Worm (Caenorhabditis elegans) whole organism, L1 larva: Measurements from ENCODE around the gene micu-1.

Experiments used
- F16B12.6 ChIP-seq: fragments of 150-350 bp; optimal IDR thresholded peaks from 2 replicates; lab custom pipeline; 2014; ENCODE audit warnings: missing biosample characterization, missing genetic modification characterization
- Y116A8C.19 ChIP-seq: sonication (generic microtip); optimal IDR thresholded peaks from 2 replicates; lab custom pipeline; 2016; ENCODE audit warnings: missing compliant biosample characterization, missing genetic modification characterization, borderline replicate concordance
- aha-1 ChIP-seq: fragments of 150-350 bp; optimal IDR thresholded peaks from 2 replicates; lab custom pipeline; 2014; ENCODE audit warnings: missing biosample characterization, missing genetic modification characterization
- dsc-1 ChIP-seq: sonication (generic microtip); optimal IDR thresholded peaks from 2 replicates; lab custom pipeline; 2016; ENCODE audit warnings: mild to moderate bottlenecking, missing genetic modification characterization, missing compliant biosample characterization
- efl-1 ChIP-seq, 4 experiments: fragments of 150-350 bp; optimal IDR thresholded peaks in 3 of 4; peaks in 1 of 4; 1 replicate in 1 of 4; 2 replicates in 3 of 4; lab custom pipeline; 2014; ENCODE audit warnings: missing biosample characterization in 2 of 4, missing genetic modification characterization in 2 of 4, missing genetic modification reagents in 2 of 4
- elt-2 ChIP-seq: sonication (generic microtip); optimal IDR thresholded peaks from 2 replicates; lab custom pipeline; 2016; ENCODE audit warnings: missing genetic modification characterization, mild to moderate bottlenecking, inconsistent platforms, missing compliant biosample characterization, missing genetic modification reagents
- fkh-10 ChIP-seq: sonication (generic microtip); optimal IDR thresholded peaks from 2 replicates; lab custom pipeline; 2017; ENCODE audit warnings: missing biosample characterization, missing genetic modification reagents, missing genetic modification characterization
- fkh-4 ChIP-seq: sonication (generic microtip); optimal IDR thresholded peaks from 2 replicates; lab custom pipeline; 2016; ENCODE audit warnings: missing compliant biosample characterization, missing genetic modification characterization, borderline replicate concordance
- fos-1 ChIP-seq: fragments of 150-350 bp; optimal IDR thresholded peaks from 2 replicates; lab custom pipeline; 2014; ENCODE audit warnings: missing biosample characterization, missing genetic modification characterization
- irx-1 ChIP-seq: sonication (generic microtip); optimal IDR thresholded peaks from 2 replicates; lab custom pipeline; 2016; ENCODE audit warnings: missing genetic modification characterization, missing compliant biosample characterization
- jun-1 ChIP-seq: fragments of 150-350 bp; optimal IDR thresholded peaks from 2 replicates; lab custom pipeline; 2014; ENCODE audit warnings: missing biosample characterization, missing genetic modification reagents, missing genetic modification characterization
- lin-35 ChIP-seq, 2 experiments: fragments of 150-350 bp; optimal IDR thresholded peaks; 2 replicates each; lab custom pipeline; 2014; ENCODE audit warnings: missing biosample characterization in 2 of 2, missing genetic modification characterization in 2 of 2, missing genetic modification reagents in 2 of 2
- nhr-20 ChIP-seq: sonication (generic microtip); optimal IDR thresholded peaks from 2 replicates; lab custom pipeline; 2016; ENCODE audit warnings: mild to moderate bottlenecking, missing genetic modification characterization, missing compliant biosample characterization
- nhr-237 ChIP-seq: fragments of 150-350 bp; optimal IDR thresholded peaks from 2 replicates; lab custom pipeline; 2014; ENCODE audit warnings: missing biosample characterization, missing genetic modification characterization
- nhr-28 ChIP-seq: fragments of 150-350 bp; optimal IDR thresholded peaks from 2 replicates; lab custom pipeline; 2014; ENCODE audit warnings: missing biosample characterization, missing genetic modification characterization
- nhr-90 ChIP-seq: sonication (generic microtip); optimal IDR thresholded peaks from 2 replicates; lab custom pipeline; 2016; ENCODE audit warnings: mild to moderate bottlenecking, missing genetic modification characterization, missing compliant biosample characterization; ENCODE audit not compliant: poor library complexity
- tlp-1 ChIP-seq: fragments of 150-350 bp; optimal IDR thresholded peaks from 2 replicates; lab custom pipeline; 2014; ENCODE audit warnings: missing biosample characterization, missing genetic modification characterization
- unc-86 ChIP-seq: sonication (generic microtip); optimal IDR thresholded peaks from 2 replicates; lab custom pipeline; 2016; ENCODE audit warnings: missing genetic modification characterization, missing compliant biosample characterization
- zag-1 ChIP-seq: fragments of 150-350 bp; optimal IDR thresholded peaks from 2 replicates; lab custom pipeline; 2014; ENCODE audit warnings: missing biosample characterization, missing genetic modification characterization

Gene micu-1

DNA sequence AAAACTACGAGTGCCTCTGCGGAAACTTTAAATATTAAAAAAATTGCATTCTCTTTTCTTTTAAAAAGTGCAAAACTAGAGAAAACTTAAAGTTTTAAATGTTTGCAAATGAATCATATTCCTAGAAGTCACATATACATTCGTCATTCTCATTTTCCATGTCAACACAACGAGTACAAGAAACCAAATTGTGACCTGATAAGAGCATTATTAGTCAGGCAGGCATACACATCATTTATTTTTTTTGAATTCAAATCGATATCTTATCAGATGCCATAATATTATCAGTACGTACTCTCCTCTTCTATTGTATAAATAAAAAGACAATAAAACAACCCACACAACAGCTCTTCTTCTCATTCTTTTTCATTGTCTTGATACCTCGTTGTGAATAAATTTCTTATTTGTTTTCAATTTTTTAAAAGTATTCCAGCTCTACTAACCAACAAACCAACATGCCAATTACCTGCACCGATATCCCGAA, 49.5 kb downstream of the micu-1 start, which contains the start of gene W02A2.9:
Gene W02A2.9 (plus strand): TSS at position 434 of the 484 bp plus-strand sequence.
- TF ChIP-seq lin-35 (GFP tag; optimal IDR thresholded peaks at IDR 0.05; lab: Kevin White, UChicago) (peak in 1 of 2 experiments; percentile 22), jun-1 (tag; lab: Kevin White, UChicago) (peak; percentile 57), Y116A8C.19 (tag; lab: Kevin White, UChicago) (no peak), fos-1 (tag; lab: Kevin White, UChicago) (no peak), nhr-237 (tag; lab: Kevin White, UChicago) (no peak), nhr-20 (tag; lab: Kevin White, UChicago) (peak; percentile 19), dsc-1 (tag; lab: Kevin White, UChicago) (no peak), aha-1 (tag; lab: Kevin White, UChicago) (no peak), elt-2 (tag; lab: Kevin White, UChicago) (peak; percentile 95), irx-1 (tag; lab: Kevin White, UChicago) (no peak), nhr-90 (tag; lab: Kevin White, UChicago) (peak; percentile 6), fkh-4 (tag; lab: Kevin White, UChicago) (no peak), zag-1 (no peak), nhr-28 (no peak), efl-1 (optimal IDR thresholded peaks at IDR 0.05; lab: Kevin White, UChicago) (no peak), efl-1 (GFP tag; optimal IDR thresholded peaks at IDR 0.05 in 1 of 2; lab: Kevin White, UChicago) (peak in 1 of 2 experiments; percentile 56), tlp-1 (tag; lab: Kevin White, UChicago) (peak; percentile 30)

DNA sequence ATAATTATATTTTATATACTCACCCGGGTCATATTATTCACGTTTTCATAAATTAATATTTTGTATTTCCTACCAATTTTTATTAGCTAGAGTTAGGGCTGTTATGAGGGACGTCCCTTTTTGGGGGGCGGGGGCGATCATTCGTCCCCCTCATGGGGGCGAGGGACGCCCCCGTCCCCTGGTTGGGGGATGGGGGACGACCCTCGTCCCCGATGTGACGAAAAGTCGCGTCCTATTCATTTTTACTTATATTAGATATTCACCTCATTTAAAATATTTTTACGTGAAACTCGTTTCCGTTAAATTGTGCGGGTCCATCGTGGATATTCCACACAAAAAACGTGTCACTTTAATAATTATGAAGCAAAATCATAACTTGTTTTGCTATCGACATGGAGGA, 50.9 kb downstream of the micu-1 start, which contains the start of gene W02A2.12:
Gene W02A2.12 (minus strand): TSS at position 240 of the 400 bp plus-strand sequence.
- TF ChIP-seq unc-86 (tag; lab: Kevin White, UChicago): no peak
- no peak for TF ChIP-seq fkh-10 (GFP tag; lab: Kevin White, UChicago)
- no peak for TF ChIP-seq F16B12.6 (tag; lab: Kevin White, UChicago)
